Worm (Caenorhabditis elegans): ENCODE data around the gene clec-47.

DNA sequence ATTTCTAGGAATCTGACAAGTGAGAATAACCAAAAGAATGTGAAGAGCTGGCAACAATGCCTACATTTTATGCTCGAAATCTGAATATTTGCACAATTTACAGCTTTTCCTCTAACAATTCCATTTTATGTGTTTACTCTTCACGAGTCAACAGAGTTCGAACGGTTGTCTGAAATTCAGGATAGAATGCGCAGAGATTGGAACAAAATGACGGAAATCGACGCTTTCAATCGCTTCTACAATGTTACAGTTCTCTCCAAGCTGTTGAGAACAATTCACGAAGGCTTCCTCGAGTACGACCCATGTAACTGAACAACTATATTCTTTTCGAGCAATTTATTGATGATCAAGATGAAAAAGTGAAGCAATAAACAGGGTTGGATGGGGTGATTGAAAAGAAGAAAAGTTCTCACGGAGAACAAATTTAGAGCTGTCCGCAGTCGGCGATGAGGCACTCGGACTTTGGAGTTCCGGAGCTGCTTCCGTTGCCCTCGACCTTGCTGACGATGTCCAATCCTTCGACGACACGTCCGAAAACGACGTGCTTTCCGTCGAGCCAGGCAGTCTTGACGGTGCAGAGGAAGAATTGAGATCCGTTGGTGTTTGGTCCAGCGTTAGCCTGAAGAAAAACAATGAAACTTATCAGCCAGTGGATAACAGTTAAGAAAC lies 10.8 kb downstream of the clec-47 start, which contains the start of gene Y75B12B.3:
- TF ChIP-seq B0310.2 (tag; optimal IDR thresholded peaks at IDR 0.05) (no peak), sea-1 (GFP tag; conservative IDR thresholded peaks at IDR 0.05) (no peak), ets-7 (tag; optimal IDR thresholded peaks at IDR 0.05) (no peak)

Data from whole organism, early embryonic.